Fruit fly (Drosophila melanogaster) whole organism, embryonic: ENCODE results near the gene CG10862.

Experiments used
- CG11085 ChIP-seq: fragments of 200-800 bp; sonication (Bioruptor generic); IDR thresholded peaks from 2 replicates; pipeline ENCODE4 v1.3.6; 2022; ENCODE audit warnings: missing biosample characterization, missing genetic modification characterization
- CG11398 ChIP-seq: fragments of 200-800 bp; sonication (Bioruptor generic); optimal IDR thresholded peaks from 2 replicates; lab custom pipeline; 2016; ENCODE audit warnings: missing biosample characterization, missing genetic modification characterization
- CG11456 ChIP-seq: fragments of 200-800 bp; sonication (Bioruptor generic); IDR thresholded peaks from 3 replicates; pipeline ENCODE4 v1.3.6; 2022; ENCODE audit warnings: missing biosample characterization, missing genetic modification characterization
- CG12299 ChIP-seq: fragments of 200-800 bp; sonication (Bioruptor generic); optimal IDR thresholded peaks from 2 replicates; lab custom pipeline; 2018; ENCODE audit warnings: missing biosample characterization, mild to moderate bottlenecking, missing genetic modification characterization
- CG1603 ChIP-seq: fragments of 200-800 bp; sonication (Bioruptor generic); optimal IDR thresholded peaks from 2 replicates; lab custom pipeline; 2019; ENCODE audit warnings: missing biosample characterization, mild to moderate bottlenecking, missing genetic modification characterization, moderate library complexity
- CG17361 ChIP-seq: fragments of 200-800 bp; sonication (Bioruptor generic); IDR thresholded peaks from 3 replicates; pipeline ENCODE4 v1.3.6; 2022; ENCODE audit warnings: missing biosample characterization, missing genetic modification characterization
- CG17802 ChIP-seq: fragments of 200-800 bp; sonication (Bioruptor generic); optimal IDR thresholded peaks from 2 replicates; lab custom pipeline; 2018; ENCODE audit warnings: missing biosample characterization, mild to moderate bottlenecking, missing genetic modification characterization, moderate library complexity
- CG2120 ChIP-seq: fragments of 200-800 bp; sonication (Bioruptor generic); optimal IDR thresholded peaks from 3 replicates; lab custom pipeline; 2016; ENCODE audit warnings: missing biosample characterization, missing genetic modification characterization
- CG2202 ChIP-seq: fragments of 200-800 bp; sonication (Bioruptor generic); optimal IDR thresholded peaks from 2 replicates; lab custom pipeline; 2018; ENCODE audit warnings: missing biosample characterization, mild to moderate bottlenecking, missing genetic modification characterization
- CG30020 ChIP-seq: fragments of 200-800 bp; optimal IDR thresholded peaks from 2 replicates; lab custom pipeline; 2019; ENCODE audit warnings: missing biosample characterization, mild to moderate bottlenecking, missing genetic modification characterization, moderate library complexity
- CG32532 ChIP-seq: fragments of 200-800 bp; sonication (Bioruptor generic); IDR thresholded peaks from 2 replicates; pipeline ENCODE4 v1.3.6; 2022; ENCODE audit warnings: missing biosample characterization, missing genetic modification characterization
- CG3726 ChIP-seq: fragments of 200-800 bp; sonication (Bioruptor generic); IDR thresholded peaks from 3 replicates; pipeline ENCODE4, ENCODE4 v1.3.6; 2022; ENCODE audit warnings: missing biosample characterization, missing genetic modification characterization
- CG4424 ChIP-seq: fragments of 200-800 bp; sonication (Bioruptor generic); optimal IDR thresholded peaks from 3 replicates; lab custom pipeline; 2016; ENCODE audit warnings: missing biosample characterization, missing genetic modification characterization
- CG8089 ChIP-seq: fragments of 200-800 bp; sonication (Bioruptor generic); optimal IDR thresholded peaks from 3 replicates; lab custom pipeline; 2016; ENCODE audit warnings: missing biosample characterization, missing genetic modification characterization
- CG8388 ChIP-seq: fragments of 200-800 bp; sonication (Bioruptor generic); optimal IDR thresholded peaks from 2 replicates; lab custom pipeline; 2019; ENCODE audit warnings: missing biosample characterization, mild to moderate bottlenecking, missing genetic modification characterization, moderate library complexity
- CG9437 ChIP-seq: fragments of 200-800 bp; sonication (Bioruptor generic); optimal IDR thresholded peaks from 2 replicates; lab custom pipeline; 2018; ENCODE audit warnings: missing biosample characterization, mild to moderate bottlenecking, missing genetic modification characterization
- CG9797 ChIP-seq: fragments of 200-800 bp; sonication (Bioruptor generic); optimal IDR thresholded peaks from 3 replicates; lab custom pipeline; 2018; ENCODE audit warnings: missing biosample characterization, mild to moderate bottlenecking, missing genetic modification characterization
- CG9876 ChIP-seq: fragments of 200-800 bp; sonication (Bioruptor generic); optimal IDR thresholded peaks from 2 replicates; lab custom pipeline; 2016; ENCODE audit warnings: missing biosample characterization, missing genetic modification characterization
- D ChIP-seq, 2 experiments: fragments of 200-800 bp in 1 of 2; fragments of >200 bp in 1 of 2; sonication (Bioruptor generic) in 1 of 2; optimal IDR thresholded peaks; 2 replicates in 1 of 2; 3 replicates in 1 of 2; lab custom pipeline; 2017; ENCODE audit warnings: mild to moderate bottlenecking in 1 of 2, missing biosample characterization in 1 of 2, missing genetic modification characterization in 1 of 2, missing genetic modification reagents in 1 of 2
- GATAe ChIP-seq: fragments of 200-800 bp; sonication (Bioruptor generic); conservative IDR thresholded peaks from 2 replicates; pipeline ENCODE4 v1.3.6; 2022; ENCODE audit warnings: missing biosample characterization, missing genetic modification characterization
- H2.0 ChIP-seq: fragments of 200-800 bp; sonication (Bioruptor generic); IDR thresholded peaks from 2 replicates; pipeline ENCODE4 v1.3.6; 2022; ENCODE audit warnings: missing biosample characterization, missing genetic modification characterization
- Kr ChIP-seq: fragments of 200-800 bp; sonication (Bioruptor generic); optimal IDR thresholded peaks from 2 replicates; lab custom pipeline; 2017; ENCODE audit warnings: missing biosample characterization, mild to moderate bottlenecking, missing genetic modification characterization
- Nf-YA ChIP-seq: fragments of 200-800 bp; sonication (Bioruptor generic); IDR thresholded peaks from 2 replicates; pipeline ENCODE4 v1.3.6; 2022; ENCODE audit warnings: missing biosample characterization, missing genetic modification characterization
- Oaz ChIP-seq: fragments of 200-800 bp; sonication (Bioruptor generic); IDR thresholded peaks from 2 replicates; pipeline ENCODE4 v1.3.6; 2022; ENCODE audit warnings: missing biosample characterization, missing genetic modification characterization
- PHDP ChIP-seq: fragments of 200-800 bp; sonication (Bioruptor generic); optimal IDR thresholded peaks from 3 replicates; lab custom pipeline; 2018; ENCODE audit warnings: missing biosample characterization, mild to moderate bottlenecking, missing genetic modification characterization, moderate library complexity
- Side ChIP-seq: fragments of 200-800 bp; sonication (Bioruptor generic); optimal IDR thresholded peaks from 2 replicates; lab custom pipeline; 2016; ENCODE audit warnings: missing biosample characterization, missing genetic modification characterization
- ab ChIP-seq: fragments of 200-800 bp; sonication (Bioruptor generic); optimal IDR thresholded peaks from 2 replicates; lab custom pipeline; 2016; ENCODE audit warnings: missing biosample characterization, missing genetic modification characterization
- ap ChIP-seq: fragments of 200-800 bp; sonication (Bioruptor generic); IDR thresholded peaks from 2 replicates; pipeline ENCODE4 v1.3.6; 2022; ENCODE audit warnings: missing biosample characterization, missing genetic modification characterization
- cas ChIP-seq: fragments of 200-800 bp; sonication (Bioruptor generic); IDR thresholded peaks from 2 replicates; pipeline ENCODE4 v1.3.6; 2022; ENCODE audit warnings: missing biosample characterization, missing genetic modification characterization
- crc ChIP-seq: fragments of 200-800 bp; sonication (Bioruptor generic); optimal IDR thresholded peaks from 2 replicates; lab custom pipeline; 2016; ENCODE audit warnings: missing biosample characterization, missing genetic modification characterization
- dati ChIP-seq: fragments of 200-800 bp; sonication (Bioruptor generic); IDR thresholded peaks from 2 replicates; pipeline ENCODE4 v1.3.6; 2022; ENCODE audit warnings: missing biosample characterization, missing genetic modification characterization
- dimm ChIP-seq: fragments of 200-800 bp; sonication (Bioruptor generic); IDR thresholded peaks from 2 replicates; pipeline ENCODE4 v1.3.6; 2022; ENCODE audit warnings: missing biosample characterization, missing genetic modification characterization
- fu2 ChIP-seq: fragments of 200-800 bp; sonication (Bioruptor generic); optimal IDR thresholded peaks from 2 replicates; lab custom pipeline; 2016; ENCODE audit warnings: missing biosample characterization, missing genetic modification characterization
- ham ChIP-seq: fragments of 200-800 bp; sonication (Bioruptor generic); IDR thresholded peaks from 2 replicates; pipeline ENCODE4 v1.3.6; 2022; ENCODE audit warnings: missing biosample characterization, missing genetic modification characterization
- hkb ChIP-seq, 2 experiments: fragments of 200-800 bp in 1 of 2; fragments of >200 bp in 1 of 2; sonication (Bioruptor generic) in 1 of 2; IDR thresholded peaks in 1 of 2; optimal IDR thresholded peaks in 1 of 2; 2 replicates each; pipeline versions ENCODE4 v1.3.6 to Lab custom; 2017 to 2022; ENCODE audit warnings: missing biosample characterization in 1 of 2, missing genetic modification characterization in 1 of 2
- insv ChIP-seq, 2 experiments: fragments of 200-800 bp; sonication (Bioruptor generic); optimal IDR thresholded peaks; 3 replicates each; lab custom pipeline; 2016 to 2018; ENCODE audit warnings: missing biosample characterization in 2 of 2, missing genetic modification characterization in 2 of 2
- luna ChIP-seq: fragments of 200-800 bp; sonication (Bioruptor generic); optimal IDR thresholded peaks from 2 replicates; lab custom pipeline; 2016; ENCODE audit warnings: missing biosample characterization, missing genetic modification characterization
- nerfin-1 ChIP-seq: fragments of 200-800 bp; sonication (Bioruptor generic); optimal IDR thresholded peaks from 3 replicates; lab custom pipeline; 2019; ENCODE audit warnings: missing biosample characterization, mild to moderate bottlenecking, missing genetic modification characterization, moderate library complexity
- onecut ChIP-seq: fragments of 200-800 bp; sonication (Bioruptor generic); IDR thresholded peaks from 2 replicates; pipeline ENCODE4 v1.3.6; 2022; ENCODE audit warnings: missing biosample characterization, missing genetic modification characterization
- org-1 ChIP-seq: fragments of 200-800 bp; sonication (Bioruptor generic); optimal IDR thresholded peaks from 2 replicates; lab custom pipeline; 2017; ENCODE audit warnings: missing biosample characterization, missing genetic modification characterization
- pb ChIP-seq: fragments of 200-800 bp; sonication (Bioruptor generic); optimal IDR thresholded peaks from 3 replicates; lab custom pipeline; 2016; ENCODE audit warnings: missing biosample characterization, missing genetic modification characterization
- pnt ChIP-seq: fragments of 200-800 bp; sonication (Bioruptor generic); optimal IDR thresholded peaks from 3 replicates; lab custom pipeline; 2016; ENCODE audit warnings: missing biosample characterization, missing genetic modification characterization
- shn ChIP-seq: fragments of 200-800 bp; sonication (Bioruptor generic); optimal IDR thresholded peaks from 3 replicates; lab custom pipeline; 2016; ENCODE audit warnings: missing biosample characterization, missing genetic modification characterization
- slbo ChIP-seq: fragments of 200-800 bp; sonication (Bioruptor generic); IDR thresholded peaks from 2 replicates; pipeline ENCODE4 v1.3.6; 2022; ENCODE audit warnings: missing biosample characterization, missing genetic modification characterization
- stc ChIP-seq: fragments of 200-800 bp; sonication (Bioruptor generic); IDR thresholded peaks from 2 replicates; pipeline ENCODE4 v1.3.6; 2022; ENCODE audit warnings: missing biosample characterization, missing genetic modification characterization
- tna ChIP-seq: fragments of 200-800 bp; sonication (Bioruptor generic); IDR thresholded peaks from 2 replicates; pipeline ENCODE4 v1.3.6; 2022; ENCODE audit warnings: missing biosample characterization, missing genetic modification characterization; ENCODE audit not compliant: partially characterized antibody
- trem ChIP-seq: fragments of 200-800 bp; optimal IDR thresholded peaks from 3 replicates; lab custom pipeline; 2019; ENCODE audit warnings: missing biosample characterization, mild to moderate bottlenecking, missing genetic modification characterization, moderate library complexity
- ttk ChIP-seq: fragments of 200-800 bp; sonication (Bioruptor generic); IDR thresholded peaks from 2 replicates; pipeline ENCODE4 v2.1.2; 2022; ENCODE audit warnings: missing biosample characterization, missing genetic modification characterization
- wek ChIP-seq: fragments of 200-800 bp; sonication (Bioruptor generic); optimal IDR thresholded peaks from 3 replicates; lab custom pipeline; 2018; ENCODE audit warnings: missing biosample characterization, mild to moderate bottlenecking, missing genetic modification characterization, moderate library complexity

CG10862 gene

dm6 chr3L:3638587-3639312 lies 15.8 kb downstream of the CG10862 start (continued):
- TF ChIP-seq CG8089 (GFP tag; lab: Kevin White, UChicago) (peak; percentile 44), dimm (GFP tag; lab: Robert Waterston, UW) (no peak), slbo (GFP tag; lab: Robert Waterston, UW) (0 out of 2 replicates have a peak, but pooled peaks have one; percentile 12), ttk (GFP tag; lab: Robert Waterston, UW) (peak; percentile 61; the same call in 1 of the 2 replicates), ham (no peak), trem (tag; lab: Kevin White, UChicago) (peak; percentile 72), CG12299 (tag; lab: Kevin White, UChicago) (peak; percentile 33), CG9876 (GFP tag; lab: Kevin White, UChicago) (no peak), CG17802 (peak; percentile 51), tna (GFP tag; lab: Robert Waterston, UW) (no peak), org-1 (GFP tag; lab: Kevin White, UChicago) (peak; percentile 62), CG17361 (GFP tag; lab: Robert Waterston, UW) (peak; percentile 69; the same call in 2 of the 3 replicates), CG11398 (GFP tag; lab: Kevin White, UChicago) (peak; percentile 46), CG1603 (tag; lab: Kevin White, UChicago) (peak; percentile 47), H2.0 (GFP tag; lab: Robert Waterston, UW) (peak; percentile 43), CG9437 (GFP tag; lab: Kevin White, UChicago) (peak; percentile 28), onecut (peak; percentile 67), fu2 (GFP tag; lab: Kevin White, UChicago) (no peak), CG32532 (GFP tag; lab: Robert Waterston, UW) (no peak), GATAe (GFP tag; lab: Robert Waterston, UW) (no peak), CG3726 (GFP tag; lab: Robert Waterston, UW) (0 out of 3 replicates have a peak, but pooled peaks have one; percentile 44), shn (GFP tag; lab: Kevin White, UChicago) (peak; percentile 46), pnt (GFP tag; lab: Kevin White, UChicago) (peak; percentile 71), Side (GFP tag; lab: Kevin White, UChicago) (peak; percentile 79), dati (GFP tag; lab: Robert Waterston, UW) (peak; percentile 43; the same call in 1 of the 2 replicates), Oaz (GFP tag; lab: Robert Waterston, UW) (0 out of 2 replicates have a peak, but pooled peaks have one; percentile 31), luna (GFP tag; lab: Kevin White, UChicago) (no peak), Kr (GFP tag; lab: Kevin White, UChicago) (no peak), hkb (optimal IDR thresholded peaks at IDR 0.05; lab: Kevin White, UChicago) (no peak), hkb (GFP tag; IDR thresholded peaks at IDR 0.05; lab: Robert Waterston, UW) (peak; percentile 73), CG8388 (GFP tag; lab: Kevin White, UChicago) (peak; percentile 82), CG9797 (GFP tag; lab: Kevin White, UChicago) (no peak), ab (GFP tag; lab: Kevin White, UChicago) (peak; percentile 4), crc (GFP tag; lab: Kevin White, UChicago) (peak; percentile 52), CG11456 (GFP tag; lab: Robert Waterston, UW) (no peak), PHDP (tag; lab: Kevin White, UChicago) (peak; percentile 76), CG4424 (GFP tag; lab: Kevin White, UChicago) (peak; percentile 87), CG2120 (peak; percentile 19), stc (GFP tag; lab: Robert Waterston, UW) (peak; percentile 68), nerfin-1 (tag; lab: Kevin White, UChicago) (peak; percentile 64), CG2202 (tag; lab: Kevin White, UChicago) (peak; percentile 82), CG30020 (tag; lab: Kevin White, UChicago) (peak; percentile 37), wek (GFP tag; lab: Kevin White, UChicago) (peak; percentile 25), ap (GFP tag; lab: Robert Waterston, UW) (0 out of 2 replicates have a peak, but pooled peaks have one; percentile 37), CG11085 (GFP tag; lab: Robert Waterston, UW) (no peak), Nf-YA (GFP tag; lab: Robert Waterston, UW) (peak; percentile 57), cas (GFP tag; lab: Robert Waterston, UW) (no peak), insv (GFP tag; optimal IDR thresholded peaks at IDR 0.05; lab: Kevin White, UChicago) (no peak), pb (peak; percentile 0), D (optimal IDR thresholded peaks at IDR 0.05; lab: Kevin White, UChicago) (no peak), D (GFP tag; optimal IDR thresholded peaks at IDR 0.05; lab: Kevin White, UChicago) (peak; percentile 62)
